Worm (Caenorhabditis elegans): Measurements from ENCODE around the gene wht-4.

DNA sequence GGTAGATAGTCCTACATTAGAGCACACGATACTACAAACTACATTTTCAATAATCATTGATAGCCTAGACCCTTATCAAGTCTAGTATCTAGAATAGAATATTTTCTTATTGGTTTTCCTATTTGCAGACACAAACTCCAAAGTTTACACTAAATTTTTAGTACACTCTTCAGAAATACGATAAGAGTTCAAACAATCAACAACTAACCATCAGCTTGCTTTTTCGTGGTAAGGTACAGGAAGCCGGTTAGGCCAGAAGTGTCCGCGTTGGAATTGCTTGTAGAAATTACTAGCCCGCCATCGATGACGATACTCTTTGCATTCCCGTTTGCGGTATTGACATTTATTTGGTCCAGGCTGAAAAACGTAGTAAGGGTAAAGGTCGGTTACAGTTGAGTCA, 43.5 kb downstream of the wht-4 start, which contains the start of gene Y46D2A.1:
- TF ChIP-seq zag-1 (tag; optimal IDR thresholded peaks at IDR 0.05) (no peak), snpc-4 (tag; optimal IDR thresholded peaks at IDR 0.05) (no peak), lin-15B (tag; optimal IDR thresholded peaks at IDR 0.05) (no peak), lsy-2 (tag; optimal IDR thresholded peaks at IDR 0.05) (no peak), daf-12 (tag; optimal IDR thresholded peaks at IDR 0.05) (no peak)

Data from whole organism, L4 larva.